Worm (Caenorhabditis elegans) whole organism, L2 larva: ENCODE results near the gene srv-9.
A peak's percentile ranks its signal among the peaks of the same experiment; 100 is the strongest.

ENCODE experiments used
- F13H6.1 ChIP-seq: sonication (generic microtip); optimal IDR thresholded peaks from 2 replicates; lab custom pipeline; 2016; ENCODE audit warnings: missing genetic modification characterization, missing compliant biosample characterization
- R02D3.7 ChIP-seq: fragments of 150-350 bp; optimal IDR thresholded peaks from 2 replicates; lab custom pipeline; 2014; ENCODE audit warnings: missing biosample characterization, missing genetic modification characterization
- Y55F3AM.14 ChIP-seq: fragments of 200-800 bp; sonication (Bioruptor generic); optimal IDR thresholded peaks from 2 replicates; lab custom pipeline; 2018; ENCODE audit warnings: mild to moderate bottlenecking, missing genetic modification characterization, missing compliant biosample characterization
- ZK546.5 ChIP-seq: sonication (generic microtip); optimal IDR thresholded peaks from 2 replicates; lab custom pipeline; 2017; ENCODE audit warnings: missing biosample characterization, missing genetic modification characterization
- alr-1 ChIP-seq: fragments of 150-350 bp; optimal IDR thresholded peaks from 2 replicates; lab custom pipeline; 2014; ENCODE audit warnings: missing biosample characterization, missing genetic modification characterization
- aly-2 ChIP-seq: fragments of 150-350 bp; optimal IDR thresholded peaks from 2 replicates; lab custom pipeline; 2014; ENCODE audit warnings: missing biosample characterization, missing genetic modification characterization
- ama-1 ChIP-seq: fragments of 150-350 bp; optimal IDR thresholded peaks from 2 replicates; lab custom pipeline; 2018; ENCODE audit warnings: inconsistent platforms
- blmp-1 ChIP-seq: sonication (generic microtip); optimal IDR thresholded peaks from 2 replicates; lab custom pipeline; 2017; ENCODE audit warnings: missing genetic modification characterization, mild to moderate bottlenecking, missing compliant biosample characterization, antibody characterized with exemption, moderate library complexity; ENCODE audit not compliant: insufficient read depth
- ceh-16 ChIP-seq: fragments of 150-350 bp; optimal IDR thresholded peaks from 2 replicates; lab custom pipeline; 2014; ENCODE audit warnings: missing biosample characterization, missing genetic modification characterization
- crh-2 ChIP-seq: sonication (generic microtip); optimal IDR thresholded peaks from 2 replicates; lab custom pipeline; 2017; ENCODE audit warnings: missing biosample characterization, missing genetic modification characterization
- egl-27 ChIP-seq: sonication (generic microtip); optimal IDR thresholded peaks from 3 replicates; lab custom pipeline; 2017; ENCODE audit warnings: missing biosample characterization, missing genetic modification reagents, missing genetic modification characterization
- elt-1 ChIP-seq: fragments of 150-350 bp; optimal IDR thresholded peaks from 2 replicates; lab custom pipeline; 2014; ENCODE audit warnings: missing biosample characterization, missing genetic modification characterization
- elt-3 ChIP-seq: sonication (generic microtip); optimal IDR thresholded peaks from 2 replicates; lab custom pipeline; 2017; ENCODE audit warnings: missing biosample characterization, missing genetic modification characterization
- fos-1 ChIP-seq: fragments of 150-350 bp; optimal IDR thresholded peaks from 2 replicates; lab custom pipeline; 2014; ENCODE audit warnings: missing biosample characterization, missing genetic modification characterization
- gmeb-1 ChIP-seq: fragments of 150-350 bp; optimal IDR thresholded peaks from 2 replicates; lab custom pipeline; 2014; ENCODE audit warnings: missing biosample characterization, missing genetic modification characterization
- lin-11 ChIP-seq: fragments of 150-350 bp; sonication (generic microtip); optimal IDR thresholded peaks from 2 replicates; lab custom pipeline; 2014; ENCODE audit warnings: missing biosample characterization, missing genetic modification characterization, inconsistent platforms, mixed read lengths
- lin-13 ChIP-seq: fragments of 150-350 bp; optimal IDR thresholded peaks from 2 replicates; lab custom pipeline; 2014; ENCODE audit warnings: missing biosample characterization, missing genetic modification reagents, missing genetic modification characterization
- lin-39 ChIP-seq: fragments of 150-350 bp; optimal IDR thresholded peaks from 2 replicates; lab custom pipeline; 2014; ENCODE audit warnings: missing biosample characterization, missing genetic modification reagents, missing genetic modification characterization
- lsy-2 ChIP-seq, 2 experiments: fragments of 150-350 bp in 1 of 2; sonication (generic microtip) in 1 of 2; optimal IDR thresholded peaks; 2 replicates each; lab custom pipeline; 2014 to 2017; ENCODE audit warnings: missing biosample characterization in 2 of 2, missing genetic modification characterization in 2 of 2
- mab-5 ChIP-seq: fragments of 150-350 bp; optimal IDR thresholded peaks from 2 replicates; lab custom pipeline; 2014; ENCODE audit warnings: missing biosample characterization, missing genetic modification characterization
- mbf-1 ChIP-seq: sonication (generic microtip); optimal IDR thresholded peaks from 2 replicates; lab custom pipeline; 2017; ENCODE audit warnings: missing biosample characterization, missing genetic modification characterization
- mdl-1 ChIP-seq, 2 experiments: fragments of 150-350 bp in 1 of 2; sonication (generic microtip) in 1 of 2; optimal IDR thresholded peaks; 2 replicates each; lab custom pipeline; 2017; ENCODE audit warnings: missing biosample characterization in 2 of 2, missing genetic modification characterization in 2 of 2
- nhr-10 ChIP-seq: sonication (generic microtip); optimal IDR thresholded peaks from 2 replicates; lab custom pipeline; 2017; ENCODE audit warnings: missing biosample characterization, missing genetic modification characterization
- nhr-11 ChIP-seq: fragments of 150-350 bp; optimal IDR thresholded peaks from 2 replicates; lab custom pipeline; 2014; ENCODE audit warnings: missing biosample characterization, missing genetic modification characterization
- nhr-129 ChIP-seq: fragments of 150-350 bp; optimal IDR thresholded peaks from 2 replicates; lab custom pipeline; 2014; ENCODE audit warnings: missing biosample characterization, missing genetic modification characterization
- nhr-21 ChIP-seq: fragments of 150-350 bp; optimal IDR thresholded peaks from 2 replicates; lab custom pipeline; 2014; ENCODE audit warnings: missing biosample characterization, missing genetic modification characterization
- nhr-23 ChIP-seq: fragments of 150-350 bp; optimal IDR thresholded peaks from 2 replicates; lab custom pipeline; 2014; ENCODE audit warnings: missing biosample characterization, missing genetic modification reagents, missing genetic modification characterization
- nhr-237 ChIP-seq: fragments of 150-350 bp; optimal IDR thresholded peaks from 2 replicates; lab custom pipeline; 2014; ENCODE audit warnings: missing biosample characterization, missing genetic modification characterization
- nhr-25 ChIP-seq: fragments of 150-350 bp; sonication (generic microtip); optimal IDR thresholded peaks from 3 replicates; lab custom pipeline; 2014; ENCODE audit warnings: missing biosample characterization, missing genetic modification characterization
- nhr-6 ChIP-seq: fragments of 150-350 bp; optimal IDR thresholded peaks from 2 replicates; lab custom pipeline; 2014; ENCODE audit warnings: missing biosample characterization, missing genetic modification characterization
- peb-1 ChIP-seq: fragments of 150-350 bp; optimal IDR thresholded peaks from 2 replicates; lab custom pipeline; 2014; ENCODE audit warnings: missing biosample characterization, missing genetic modification characterization
- sem-4 ChIP-seq: fragments of 150-350 bp; optimal IDR thresholded peaks from 2 replicates; lab custom pipeline; 2014; ENCODE audit warnings: missing biosample characterization, missing genetic modification reagents, missing genetic modification characterization
- skn-1 ChIP-seq: sonication (generic microtip); optimal IDR thresholded peaks from 2 replicates; lab custom pipeline; 2017; ENCODE audit warnings: missing biosample characterization, missing genetic modification characterization
- sma-3 ChIP-seq: sonication (generic microtip); optimal IDR thresholded peaks from 2 replicates; lab custom pipeline; 2016; ENCODE audit warnings: missing genetic modification reagents, missing genetic modification characterization, missing compliant biosample characterization
- sma-9 ChIP-seq, 2 experiments: fragments of 150-350 bp in 1 of 2; sonication (generic microtip) in 1 of 2; optimal IDR thresholded peaks; 2 replicates each; lab custom pipeline; 2014 to 2016; ENCODE audit warnings: missing genetic modification characterization in 2 of 2, mild to moderate bottlenecking in 1 of 2, missing biosample characterization in 1 of 2, missing compliant biosample characterization in 1 of 2, missing genetic modification reagents in 1 of 2, moderate library complexity in 1 of 2
- snpc-4 ChIP-seq: fragments of 150-350 bp; optimal IDR thresholded peaks from 2 replicates; lab custom pipeline; 2014; ENCODE audit warnings: missing biosample characterization, missing genetic modification characterization
- unc-62 ChIP-seq: fragments of 150-350 bp; optimal IDR thresholded peaks from 2 replicates; lab custom pipeline; 2014; ENCODE audit warnings: missing biosample characterization, missing genetic modification reagents, missing genetic modification characterization
- zag-1 ChIP-seq: fragments of 150-350 bp; optimal IDR thresholded peaks from 2 replicates; lab custom pipeline; 2014; ENCODE audit warnings: missing biosample characterization, missing genetic modification characterization
- ztf-1 ChIP-seq: fragments of 200-800 bp; sonication (Bioruptor generic); conservative IDR thresholded peaks from 2 replicates; pipeline ENCODE4 v1.3.6; 2022; ENCODE audit warnings: missing genetic modification characterization, missing compliant biosample characterization
- ztf-11 ChIP-seq: sonication (generic microtip); optimal IDR thresholded peaks from 2 replicates; lab custom pipeline; 2017; ENCODE audit warnings: missing biosample characterization, missing genetic modification characterization
- ztf-4 ChIP-seq: fragments of 150-350 bp; optimal IDR thresholded peaks from 2 replicates; lab custom pipeline; 2014; ENCODE audit warnings: missing biosample characterization, missing genetic modification characterization

Gene srv-9

ce11 chrV:13388961-13389360, 34.0 kb downstream of the srv-9 start:
- TF ChIP-seq nhr-129, result no peak
- no peak for TF ChIP-seq mbf-1 (tag; lab: Kevin White, UChicago)
- no peak for TF ChIP-seq lsy-2 (tag; optimal IDR thresholded peaks at IDR 0.05; lab: Kevin White, UChicago)
- TF ChIP-seq F13H6.1 (tag; lab: Kevin White, UChicago), result no peak
- TF ChIP-seq snpc-4 (tag; lab: Kevin White, UChicago), result no peak

- TF ChIP-seq Y55F3AM.14 (GFP tag; lab: Kevin White, UChicago) (no peak), sma-3 (GFP tag; lab: Kevin White, UChicago) (no peak), snpc-4 (tag; lab: Kevin White, UChicago) (no peak), lin-39 (no peak), nhr-11 (tag; lab: Kevin White, UChicago) (no peak), elt-3 (tag; lab: Kevin White, UChicago) (no peak), aly-2 (tag; lab: Kevin White, UChicago) (no peak), skn-1 (tag; lab: Kevin White, UChicago) (no peak), zag-1 (tag; lab: Kevin White, UChicago) (no peak)
Observed at ce11 chrV:13387472-13387871, 35.5 kb downstream of the srv-9 start.

ce11 chrV:13385798-13386197, 37.1 kb downstream of the srv-9 start, which contains the start of gene gcy-34:
Gene gcy-34, minus strand, starts transcription at chrV:13385898.
- TF ChIP-seq R02D3.7 (tag; lab: Kevin White, UChicago), result no peak
- TF ChIP-seq gmeb-1 (tag; lab: Kevin White, UChicago), result no peak
- no peak for TF ChIP-seq egl-27 (tag; lab: Kevin White, UChicago)
- no peak for TF ChIP-seq skn-1 (tag; lab: Kevin White, UChicago)
- no peak for TF ChIP-seq sma-3 (GFP tag; lab: Kevin White, UChicago)
- no peak for TF ChIP-seq nhr-10
- no peak for TF ChIP-seq ceh-16 (tag; lab: Kevin White, UChicago)

ce11 chrV:13380980-13381379, 42.0 kb downstream of the srv-9 start, which contains the start of gene cpz-2:
Gene cpz-2, plus strand, starts transcription at chrV:13381189.
- TF ChIP-seq ztf-4 (tag; lab: Kevin White, UChicago) (no peak), ZK546.5 (tag; lab: Kevin White, UChicago) (no peak), fos-1 (tag; lab: Kevin White, UChicago) (peak; percentile 70), skn-1 (tag; lab: Kevin White, UChicago) (peak; percentile 23), gmeb-1 (tag; lab: Kevin White, UChicago) (peak; percentile 12), crh-2 (tag; lab: Kevin White, UChicago) (peak; percentile 21)

ce11 chrV:13380178-13380577, 42.8 kb downstream of the srv-9 start, which contains the start of gene ifbp-1:
Gene ifbp-1, minus strand, starts transcription at chrV:13380262.
- peak; percentile 67 for TF ChIP-seq gmeb-1 (tag; lab: Kevin White, UChicago)
- TF ChIP-seq crh-2 (tag; lab: Kevin White, UChicago), result peak; percentile 73
- TF ChIP-seq ama-1 (lab: Kevin White, UChicago), result no peak
- TF ChIP-seq nhr-11 (tag; lab: Kevin White, UChicago), result no peak
- peak; percentile 65 for TF ChIP-seq nhr-129
- no peak for TF ChIP-seq mbf-1 (tag; lab: Kevin White, UChicago)
- TF ChIP-seq ztf-4 (tag; lab: Kevin White, UChicago), result peak; percentile 52
- peak; percentile 77 for TF ChIP-seq blmp-1
- TF ChIP-seq lin-39, result no peak
- peak; percentile 25 for TF ChIP-seq lin-13
- TF ChIP-seq ceh-16 (tag; lab: Kevin White, UChicago), result peak; percentile 68
- TF ChIP-seq mab-5, result no peak
- TF ChIP-seq alr-1, result no peak
- no peak for TF ChIP-seq lin-11
- no peak for TF ChIP-seq ztf-1 (GFP tag; lab: Robert Waterston, UW)
- no peak for TF ChIP-seq nhr-237
- no peak for TF ChIP-seq nhr-10
- TF ChIP-seq nhr-6 (tag; lab: Kevin White, UChicago), result no peak
- no peak for TF ChIP-seq nhr-23 (tag; lab: Kevin White, UChicago)
- no peak for TF ChIP-seq ztf-11 (tag; lab: Kevin White, UChicago)
- peak in 1 of 2 experiments; percentile 28 for TF ChIP-seq lsy-2 (tag; optimal IDR thresholded peaks at IDR 0.05; lab: Kevin White, UChicago)
- TF ChIP-seq unc-62 (GFP tag; lab: Kevin White, UChicago), result no peak
- peak; percentile 36 for TF ChIP-seq F13H6.1 (tag; lab: Kevin White, UChicago)
- peak; percentile 31 for TF ChIP-seq sem-4 (tag; lab: Kevin White, UChicago)
- peak; percentile 89 for TF ChIP-seq egl-27 (tag; lab: Kevin White, UChicago)
- no peak for TF ChIP-seq R02D3.7 (tag; lab: Kevin White, UChicago)
- peak; percentile 71 for TF ChIP-seq nhr-21 (tag; lab: Kevin White, UChicago)
- TF ChIP-seq fos-1 (tag; lab: Kevin White, UChicago), result peak; percentile 45
- TF ChIP-seq snpc-4 (tag; lab: Kevin White, UChicago), result no peak
- peak; percentile 84 for TF ChIP-seq sma-3 (GFP tag; lab: Kevin White, UChicago)
- no peak for TF ChIP-seq elt-3 (tag; lab: Kevin White, UChicago)
- TF ChIP-seq sma-9 (GFP tag; optimal IDR thresholded peaks at IDR 0.05; lab: Kevin White, UChicago), result peak; percentile 90
- TF ChIP-seq sma-9 (tag; optimal IDR thresholded peaks at IDR 0.05; lab: Kevin White, UChicago), result no peak
- TF ChIP-seq elt-1 (tag; lab: Kevin White, UChicago), result no peak
- TF ChIP-seq mdl-1 (tag; optimal IDR thresholded peaks at IDR 0.05; lab: Kevin White, UChicago), result peak; percentile 36 to 59
- peak; percentile 98 for TF ChIP-seq nhr-25 (tag; lab: Kevin White, UChicago)
- peak; percentile 0 for TF ChIP-seq Y55F3AM.14 (GFP tag; lab: Kevin White, UChicago)
- TF ChIP-seq peb-1 (tag; lab: Kevin White, UChicago), result no peak
- no peak for TF ChIP-seq skn-1 (tag; lab: Kevin White, UChicago)
- no peak for TF ChIP-seq zag-1 (tag; lab: Kevin White, UChicago)
